Worm (Caenorhabditis elegans) whole organism, L1 larva: ENCODE results near the gene egrh-3.

ENCODE experiments used
- C04F5.9 ChIP-seq: sonication (generic microtip); optimal IDR thresholded peaks from 2 replicates; lab custom pipeline; 2016; ENCODE audit warnings: missing genetic modification characterization, missing compliant biosample characterization
- C16A3.4 ChIP-seq: fragments of 150-350 bp; optimal IDR thresholded peaks from 2 replicates; lab custom pipeline; 2014; ENCODE audit warnings: missing biosample characterization, missing genetic modification characterization
- F16B12.6 ChIP-seq: fragments of 150-350 bp; optimal IDR thresholded peaks from 2 replicates; lab custom pipeline; 2014; ENCODE audit warnings: missing biosample characterization, missing genetic modification characterization
- blmp-1 ChIP-seq: fragments of 150-350 bp; optimal IDR thresholded peaks from 2 replicates; lab custom pipeline; 2014; ENCODE audit warnings: missing biosample characterization, missing genetic modification characterization
- ceh-82 ChIP-seq, 3 experiments: fragments of 150-350 bp in 1 of 3; sonication (generic microtip) in 2 of 3; optimal IDR thresholded peaks; 2 replicates each; lab custom pipeline; 2014 to 2017; ENCODE audit warnings: missing biosample characterization in 3 of 3, missing genetic modification characterization in 3 of 3
- dpl-1 ChIP-seq, 3 experiments: fragments of 150-350 bp in 2 of 3; sonication (generic microtip) in 1 of 3; optimal IDR thresholded peaks; 2 replicates each; lab custom pipeline; 2014 to 2017; ENCODE audit warnings: missing biosample characterization in 3 of 3, missing genetic modification characterization in 3 of 3, missing genetic modification reagents in 3 of 3
- efl-1 ChIP-seq, 4 experiments: fragments of 150-350 bp; optimal IDR thresholded peaks in 3 of 4; peaks in 1 of 4; 1 replicate in 1 of 4; 2 replicates in 3 of 4; lab custom pipeline; 2014; ENCODE audit warnings: missing biosample characterization in 2 of 4, missing genetic modification characterization in 2 of 4, missing genetic modification reagents in 2 of 4
- egl-13 ChIP-seq: sonication (generic microtip); optimal IDR thresholded peaks from 2 replicates; lab custom pipeline; 2016; ENCODE audit warnings: missing genotype, missing genetic modification reagents, missing genetic modification characterization, missing compliant biosample characterization
- egl-27 ChIP-seq, 2 experiments: fragments of 150-350 bp in 1 of 2; sonication (generic microtip); optimal IDR thresholded peaks; 3 replicates each; lab custom pipeline; 2017 to 2018; ENCODE audit warnings: missing biosample characterization in 2 of 2, missing genetic modification characterization in 2 of 2, missing genetic modification reagents in 2 of 2
- elt-2 ChIP-seq: sonication (generic microtip); optimal IDR thresholded peaks from 2 replicates; lab custom pipeline; 2016; ENCODE audit warnings: missing genetic modification characterization, mild to moderate bottlenecking, inconsistent platforms, missing compliant biosample characterization, missing genetic modification reagents
- elt-3 ChIP-seq, 6 experiments: fragments of 150-350 bp in 1 of 6; sonication (generic microtip); optimal IDR thresholded peaks; 2 replicates each; lab custom pipeline; 2017 to 2018; ENCODE audit warnings: missing biosample characterization in 6 of 6, missing genetic modification characterization in 6 of 6, inconsistent platforms in 1 of 6
- ets-5 ChIP-seq: fragments of 200-800 bp; sonication (Bioruptor generic); IDR thresholded peaks from 2 replicates; pipeline ENCODE4 v1.3.6; 2022; ENCODE audit warnings: missing genetic modification characterization, missing compliant biosample characterization
- fkh-10 ChIP-seq: sonication (generic microtip); optimal IDR thresholded peaks from 2 replicates; lab custom pipeline; 2017; ENCODE audit warnings: missing biosample characterization, missing genetic modification reagents, missing genetic modification characterization
- fkh-4 ChIP-seq: sonication (generic microtip); optimal IDR thresholded peaks from 2 replicates; lab custom pipeline; 2016; ENCODE audit warnings: missing compliant biosample characterization, missing genetic modification characterization, borderline replicate concordance
- fkh-8 ChIP-seq: sonication (generic microtip); optimal IDR thresholded peaks from 2 replicates; lab custom pipeline; 2016; ENCODE audit warnings: mild to moderate bottlenecking, missing genetic modification characterization, missing compliant biosample characterization
- fos-1 ChIP-seq: fragments of 150-350 bp; optimal IDR thresholded peaks from 2 replicates; lab custom pipeline; 2014; ENCODE audit warnings: missing biosample characterization, missing genetic modification characterization
- hlh-17 ChIP-seq: fragments of 200-800 bp; sonication (Bioruptor generic); optimal IDR thresholded peaks from 2 replicates; lab custom pipeline; 2018; ENCODE audit warnings: missing genetic modification characterization, mild to moderate bottlenecking, missing compliant biosample characterization, moderate library complexity, borderline replicate concordance
- hpl-2 ChIP-seq: fragments of 150-350 bp; optimal IDR thresholded peaks from 2 replicates; lab custom pipeline; 2014; ENCODE audit warnings: missing biosample characterization, missing genetic modification reagents, missing genetic modification characterization
- irx-1 ChIP-seq: sonication (generic microtip); optimal IDR thresholded peaks from 2 replicates; lab custom pipeline; 2016; ENCODE audit warnings: missing genetic modification characterization, missing compliant biosample characterization
- isw-1 ChIP-seq: fragments of 200-800 bp; sonication (Bioruptor generic); IDR thresholded peaks from 2 replicates; pipeline ENCODE4 v1.3.6; 2022; ENCODE audit warnings: missing genetic modification characterization, missing compliant biosample characterization
- lin-13 ChIP-seq: fragments of 150-350 bp; optimal IDR thresholded peaks from 2 replicates; lab custom pipeline; 2014; ENCODE audit warnings: missing biosample characterization, missing genetic modification reagents, missing genetic modification characterization
- lin-15B ChIP-seq: fragments of 150-350 bp; sonication (generic microtip); optimal IDR thresholded peaks from 3 replicates; lab custom pipeline; 2014; ENCODE audit warnings: missing biosample characterization, missing genetic modification characterization
- lin-35 ChIP-seq, 2 experiments: fragments of 150-350 bp; optimal IDR thresholded peaks; 2 replicates each; lab custom pipeline; 2014; ENCODE audit warnings: missing biosample characterization in 2 of 2, missing genetic modification characterization in 2 of 2, missing genetic modification reagents in 2 of 2
- lir-3 ChIP-seq: sonication (generic microtip); optimal IDR thresholded peaks from 2 replicates; lab custom pipeline; 2016; ENCODE audit warnings: mild to moderate bottlenecking, missing genetic modification characterization, moderate library complexity, missing compliant biosample characterization; ENCODE audit not compliant: poor library complexity
- lsy-2 ChIP-seq, 2 experiments: fragments of 150-350 bp; optimal IDR thresholded peaks; 2 replicates each; lab custom pipeline; 2014; ENCODE audit warnings: missing biosample characterization in 2 of 2, missing genetic modification characterization in 2 of 2
- mdl-1 ChIP-seq, 2 experiments: fragments of 150-350 bp; optimal IDR thresholded peaks; 2 replicates each; lab custom pipeline; 2014 to 2017; ENCODE audit warnings: missing biosample characterization in 2 of 2, missing genetic modification characterization in 2 of 2, inconsistent platforms in 1 of 2
- mep-1 ChIP-seq: fragments of 150-350 bp; optimal IDR thresholded peaks from 2 replicates; lab custom pipeline; 2014; ENCODE audit warnings: missing biosample characterization, missing genetic modification characterization
- nhr-20 ChIP-seq: sonication (generic microtip); optimal IDR thresholded peaks from 2 replicates; lab custom pipeline; 2016; ENCODE audit warnings: mild to moderate bottlenecking, missing genetic modification characterization, missing compliant biosample characterization
- nhr-237 ChIP-seq: fragments of 150-350 bp; optimal IDR thresholded peaks from 2 replicates; lab custom pipeline; 2014; ENCODE audit warnings: missing biosample characterization, missing genetic modification characterization
- nhr-47 ChIP-seq: sonication (generic microtip); optimal IDR thresholded peaks from 2 replicates; lab custom pipeline; 2016; ENCODE audit warnings: mild to moderate bottlenecking, missing genetic modification characterization, moderate library complexity, missing compliant biosample characterization
- nhr-71 ChIP-seq: sonication (generic microtip); optimal IDR thresholded peaks from 2 replicates; lab custom pipeline; 2016; ENCODE audit warnings: mild to moderate bottlenecking, missing genetic modification characterization, moderate library complexity, missing compliant biosample characterization
- nhr-77 ChIP-seq: fragments of 150-350 bp; optimal IDR thresholded peaks from 2 replicates; lab custom pipeline; 2014; ENCODE audit warnings: missing biosample characterization, missing genetic modification characterization
- nhr-84 ChIP-seq: sonication (generic microtip); optimal IDR thresholded peaks from 2 replicates; lab custom pipeline; 2017; ENCODE audit warnings: missing biosample characterization, missing genetic modification characterization
- nhr-90 ChIP-seq: sonication (generic microtip); optimal IDR thresholded peaks from 2 replicates; lab custom pipeline; 2016; ENCODE audit warnings: mild to moderate bottlenecking, missing genetic modification characterization, missing compliant biosample characterization; ENCODE audit not compliant: poor library complexity
- pag-3 ChIP-seq: sonication (generic microtip); optimal IDR thresholded peaks from 2 replicates; lab custom pipeline; 2017; ENCODE audit warnings: missing genetic modification characterization, mild to moderate bottlenecking, missing compliant biosample characterization, antibody characterized with exemption, borderline replicate concordance; ENCODE audit not compliant: insufficient read depth
- pax-3 ChIP-seq: fragments of 200-800 bp; sonication (Bioruptor generic); optimal IDR thresholded peaks from 2 replicates; lab custom pipeline; 2018; ENCODE audit warnings: mild to moderate bottlenecking, missing genetic modification characterization, moderate library complexity, missing compliant biosample characterization
- rnt-1 ChIP-seq: sonication (generic microtip); optimal IDR thresholded peaks from 2 replicates; lab custom pipeline; 2016; ENCODE audit warnings: mild to moderate bottlenecking, missing genetic modification characterization, moderate library complexity, missing compliant biosample characterization
- snpc-4 ChIP-seq: fragments of 150-350 bp; optimal IDR thresholded peaks from 2 replicates; lab custom pipeline; 2014; ENCODE audit warnings: missing biosample characterization, missing genetic modification characterization
- snu-23 ChIP-seq: sonication (generic microtip); optimal IDR thresholded peaks from 2 replicates; lab custom pipeline; 2016; ENCODE audit warnings: missing genetic modification characterization, missing compliant biosample characterization
- sox-4 ChIP-seq: sonication (generic microtip); optimal IDR thresholded peaks from 2 replicates; lab custom pipeline; 2016; ENCODE audit warnings: missing genetic modification characterization, missing compliant biosample characterization
- sptf-1 ChIP-seq: fragments of 150-350 bp; optimal IDR thresholded peaks from 2 replicates; lab custom pipeline; 2014; ENCODE audit warnings: missing biosample characterization, missing genetic modification characterization
- sup-37 ChIP-seq: fragments of 200-800 bp; sonication (Bioruptor generic); optimal IDR thresholded peaks from 2 replicates; lab custom pipeline; 2018; ENCODE audit warnings: mild to moderate bottlenecking, missing genetic modification characterization, missing compliant biosample characterization
- tbx-2 ChIP-seq: sonication (generic microtip); optimal IDR thresholded peaks from 2 replicates; lab custom pipeline; 2016; ENCODE audit warnings: missing genetic modification characterization, missing compliant biosample characterization
- unc-30 ChIP-seq: sonication (generic microtip); optimal IDR thresholded peaks from 2 replicates; lab custom pipeline; 2017; ENCODE audit warnings: missing biosample characterization, missing genetic modification characterization
- unc-62 ChIP-seq: fragments of 150-350 bp; optimal IDR thresholded peaks from 2 replicates; lab custom pipeline; 2014; ENCODE audit warnings: missing biosample characterization, missing genetic modification reagents, missing genetic modification characterization
- unc-86 ChIP-seq: sonication (generic microtip); optimal IDR thresholded peaks from 2 replicates; lab custom pipeline; 2016; ENCODE audit warnings: missing genetic modification characterization, missing compliant biosample characterization
- zag-1 ChIP-seq: fragments of 150-350 bp; optimal IDR thresholded peaks from 2 replicates; lab custom pipeline; 2014; ENCODE audit warnings: missing biosample characterization, missing genetic modification characterization
- zip-4 ChIP-seq: fragments of 200-800 bp; sonication (Bioruptor generic); optimal IDR thresholded peaks from 2 replicates; lab custom pipeline; 2018; ENCODE audit warnings: mild to moderate bottlenecking, missing genetic modification characterization, moderate library complexity, missing compliant biosample characterization
- ztf-4 ChIP-seq: fragments of 150-350 bp; optimal IDR thresholded peaks from 2 replicates; lab custom pipeline; 2014; ENCODE audit warnings: missing biosample characterization, missing genetic modification characterization

Gene egrh-3

DNA sequence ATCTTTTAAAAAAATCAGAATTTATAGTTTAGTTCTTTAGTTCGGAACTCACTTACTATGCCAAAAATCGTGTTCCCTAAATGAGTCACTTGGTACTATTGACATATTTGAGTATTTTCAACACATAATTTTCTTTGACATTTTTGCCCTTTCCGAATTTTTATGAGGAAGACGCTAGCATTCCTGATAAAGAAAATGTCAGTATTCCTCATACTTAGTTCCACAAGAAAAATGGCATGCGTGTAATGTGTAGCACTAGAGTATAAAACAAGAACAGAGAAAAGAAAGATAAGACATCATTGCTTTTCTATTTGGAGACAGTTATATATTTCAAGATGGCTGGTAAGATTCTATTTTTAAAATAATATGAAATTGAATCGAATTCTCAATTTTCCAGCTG lies 41.4 kb upstream of the egrh-3 start, which contains the start of gene Y94H6A.2:
Gene Y94H6A.2 (plus strand): TSS at position 336 of the 400 bp plus-strand sequence.
- TF ChIP-seq sox-4 (tag; lab: Kevin White, UChicago) = no peak
- no peak for TF ChIP-seq snu-23 (GFP tag; lab: Kevin White, UChicago)

DNA sequence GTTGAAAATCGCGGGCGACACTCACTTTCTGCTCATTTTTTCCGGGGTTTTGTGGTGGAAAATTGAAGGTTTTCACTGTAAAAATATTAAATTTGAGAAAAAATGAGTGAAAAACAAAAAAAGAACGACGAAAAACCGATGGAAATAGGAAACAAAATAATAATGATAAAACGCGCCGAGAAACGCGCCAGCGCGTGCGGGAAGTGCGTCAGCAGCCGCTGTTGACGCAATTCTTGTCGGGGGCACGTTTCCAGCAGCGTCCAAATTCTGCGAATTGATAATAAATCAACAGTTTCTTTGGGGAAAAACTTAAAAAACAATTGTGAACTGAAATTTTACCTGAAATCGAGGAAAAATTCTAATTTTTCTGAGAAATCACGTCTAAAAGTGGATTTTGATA lies 37.2 kb upstream of the egrh-3 start, which contains the start of gene ubxn-2:
Gene ubxn-2 (minus strand): TSS at position 36 of the 400 bp plus-strand sequence.
- TF ChIP-seq ztf-4 (tag; lab: Kevin White, UChicago) = peak; percentile 14
- no peak for TF ChIP-seq pag-3 (tag; lab: Kevin White, UChicago)
- TF ChIP-seq snu-23 (GFP tag; lab: Kevin White, UChicago) = peak; percentile 92
- peak; percentile 93 for TF ChIP-seq mep-1 (tag; lab: Kevin White, UChicago)
- no peak for TF ChIP-seq fkh-10
- peak; percentile 79 to 88 for TF ChIP-seq lin-35 (GFP tag; optimal IDR thresholded peaks at IDR 0.05; lab: Kevin White, UChicago)
- TF ChIP-seq rnt-1 (tag; lab: Kevin White, UChicago) = peak; percentile 94
- TF ChIP-seq fos-1 = peak; percentile 54
- TF ChIP-seq sptf-1 (tag; lab: Kevin White, UChicago) = no peak
- peak; percentile 76 to 85 (median 85) for TF ChIP-seq dpl-1 (GFP tag; optimal IDR thresholded peaks at IDR 0.05; lab: Kevin White, UChicago)
- no peak for TF ChIP-seq hlh-17 (GFP tag; lab: Kevin White, UChicago)
- peak; percentile 65 for TF ChIP-seq unc-30 (tag; lab: Kevin White, UChicago)
- TF ChIP-seq nhr-77 (tag; lab: Kevin White, UChicago) = peak; percentile 50
- TF ChIP-seq F16B12.6 = peak; percentile 56
- TF ChIP-seq lin-13 (GFP tag; lab: Kevin White, UChicago) = peak; percentile 78
- peak in 3 of 6 experiments; percentile 20 to 77 (median 63) for TF ChIP-seq elt-3 (tag; optimal IDR thresholded peaks at IDR 0.05; lab: Kevin White, UChicago)
- no peak for TF ChIP-seq zag-1 (tag; lab: Kevin White, UChicago)
- TF ChIP-seq ets-5 (GFP tag; lab: Robert Waterston, UW) = no peak
- no peak for TF ChIP-seq lir-3
- TF ChIP-seq nhr-47 (tag; lab: Kevin White, UChicago) = peak; percentile 93
- peak; percentile 66 for TF ChIP-seq egl-13 (tag; lab: Kevin White, UChicago)
- peak; percentile 89 to 90 for TF ChIP-seq lsy-2 (tag; optimal IDR thresholded peaks at IDR 0.05; lab: Kevin White, UChicago)
- TF ChIP-seq unc-86 = peak; percentile 81
- TF ChIP-seq egl-27 (tag; optimal IDR thresholded peaks at IDR 0.05; lab: Kevin White, UChicago) = no peak
- TF ChIP-seq nhr-20 (tag; lab: Kevin White, UChicago) = peak; percentile 82
- no peak for TF ChIP-seq hpl-2 (GFP tag; lab: Kevin White, UChicago)
- peak; percentile 60 for TF ChIP-seq C04F5.9 (tag; lab: Kevin White, UChicago)
- TF ChIP-seq fkh-8 (tag; lab: Kevin White, UChicago) = peak; percentile 85
- TF ChIP-seq nhr-237 (tag; lab: Kevin White, UChicago) = no peak
- peak; percentile 66 for TF ChIP-seq pax-3 (tag; lab: Kevin White, UChicago)
- peak in 1 of 2 experiments; percentile 76 for TF ChIP-seq mdl-1 (tag; optimal IDR thresholded peaks at IDR 0.05; lab: Kevin White, UChicago)
- peak; percentile 30 for TF ChIP-seq elt-2 (tag; lab: Kevin White, UChicago)
- peak; percentile 87 for TF ChIP-seq isw-1
- peak; percentile 73 for TF ChIP-seq snpc-4
- TF ChIP-seq lin-15B = peak; percentile 76
- TF ChIP-seq sup-37 = peak; percentile 57
- TF ChIP-seq irx-1 (tag; lab: Kevin White, UChicago) = peak; percentile 78
- peak; percentile 79 to 86 for TF ChIP-seq efl-1 (optimal IDR thresholded peaks at IDR 0.05; lab: Kevin White, UChicago)
- peak; percentile 82 to 98 for TF ChIP-seq efl-1 (GFP tag; optimal IDR thresholded peaks at IDR 0.05 in 1 of 2; lab: Kevin White, UChicago)
- peak; percentile 70 for TF ChIP-seq C16A3.4 (tag; lab: Kevin White, UChicago)
- no peak for TF ChIP-seq unc-62 (GFP tag; lab: Kevin White, UChicago)
- peak; percentile 90 for TF ChIP-seq nhr-71 (tag; lab: Kevin White, UChicago)
- TF ChIP-seq fkh-4 (tag; lab: Kevin White, UChicago) = peak; percentile 56
- peak; percentile 91 for TF ChIP-seq nhr-90 (tag; lab: Kevin White, UChicago)
- no peak for TF ChIP-seq nhr-84
- TF ChIP-seq tbx-2 (tag; lab: Kevin White, UChicago) = peak; percentile 91
- peak; percentile 67 for TF ChIP-seq zip-4 (GFP tag; lab: Kevin White, UChicago)
- TF ChIP-seq ceh-82 (tag; optimal IDR thresholded peaks at IDR 0.05; lab: Kevin White, UChicago) = peak; percentile 89 to 91 (median 90)
- peak; percentile 57 for TF ChIP-seq blmp-1 (tag; lab: Kevin White, UChicago)
